Fruit fly (Drosophila melanogaster) whole organism, embryonic: Measurements from ENCODE around the gene ec.
A peak's percentile ranks its signal among the peaks of the same experiment; 100 is the strongest.

ENCODE experiments used
- Atf6 ChIP-seq: fragments of 200-800 bp; sonication (Bioruptor generic); IDR thresholded peaks from 2 replicates; pipeline ENCODE4 v1.3.6; 2022; ENCODE audit warnings: missing biosample characterization, missing genetic modification characterization
- Awh ChIP-seq: fragments of 200-800 bp; sonication (Bioruptor generic); IDR thresholded peaks from 2 replicates; pipeline ENCODE4, ENCODE4 v1.3.6; 2022; ENCODE audit warnings: missing biosample characterization, missing genetic modification characterization
- BtbVII ChIP-seq: fragments of 200-800 bp; sonication (Bioruptor generic); optimal IDR thresholded peaks from 3 replicates; lab custom pipeline; 2017; ENCODE audit warnings: missing biosample characterization, mild to moderate bottlenecking, missing genetic modification characterization
- CG10565 ChIP-seq: fragments of 200-800 bp; sonication (Bioruptor generic); optimal IDR thresholded peaks from 3 replicates; lab custom pipeline; 2016; ENCODE audit warnings: missing biosample characterization, mild to moderate bottlenecking, missing genetic modification characterization
- CG11247 ChIP-seq: fragments of 200-800 bp; sonication (Bioruptor generic); IDR thresholded peaks from 2 replicates; pipeline ENCODE4 v1.3.6; 2022; ENCODE audit warnings: missing biosample characterization, missing genetic modification characterization
- CG11398 ChIP-seq: fragments of 200-800 bp; sonication (Bioruptor generic); optimal IDR thresholded peaks from 2 replicates; lab custom pipeline; 2016; ENCODE audit warnings: missing biosample characterization, missing genetic modification characterization
- CG12769 ChIP-seq: fragments of 200-800 bp; sonication (Bioruptor generic); optimal IDR thresholded peaks from 2 replicates; lab custom pipeline; 2019; ENCODE audit warnings: missing biosample characterization, mild to moderate bottlenecking, missing genetic modification characterization, moderate library complexity
- CG14014 ChIP-seq: fragments of 200-800 bp; sonication (Bioruptor generic); IDR thresholded peaks from 2 replicates; pipeline ENCODE4 v1.3.6; 2022; ENCODE audit warnings: missing biosample characterization, missing genetic modification characterization
- CG15479 ChIP-seq: fragments of 200-800 bp; sonication (Bioruptor generic); optimal IDR thresholded peaks from 3 replicates; lab custom pipeline; 2019; ENCODE audit warnings: missing biosample characterization, mild to moderate bottlenecking, missing genetic modification characterization, moderate library complexity
- CG15696 ChIP-seq: fragments of 200-800 bp; sonication (Bioruptor generic); optimal IDR thresholded peaks from 2 replicates; lab custom pipeline; 2019; ENCODE audit warnings: missing biosample characterization, mild to moderate bottlenecking, missing genetic modification characterization, moderate library complexity
- CG1602 ChIP-seq: fragments of 200-800 bp; sonication (Bioruptor generic); optimal IDR thresholded peaks from 3 replicates; lab custom pipeline; 2016; ENCODE audit warnings: missing biosample characterization, missing genetic modification characterization
- CG16863 ChIP-seq: fragments of 200-800 bp; sonication (Bioruptor generic); optimal IDR thresholded peaks from 3 replicates; lab custom pipeline; 2016; ENCODE audit warnings: missing biosample characterization, missing genetic modification characterization
- CG17359 ChIP-seq: fragments of 200-800 bp; sonication (Bioruptor generic); optimal IDR thresholded peaks from 3 replicates; lab custom pipeline; 2018; ENCODE audit warnings: missing biosample characterization, mild to moderate bottlenecking, missing genetic modification characterization, moderate library complexity
- CG2712 ChIP-seq: fragments of 200-800 bp; optimal IDR thresholded peaks from 3 replicates; lab custom pipeline; 2019; ENCODE audit warnings: missing biosample characterization, mild to moderate bottlenecking, missing genetic modification characterization, moderate library complexity
- CG3407 ChIP-seq: fragments of 200-800 bp; sonication (Bioruptor generic); optimal IDR thresholded peaks from 2 replicates; lab custom pipeline; 2018; ENCODE audit warnings: missing biosample characterization, mild to moderate bottlenecking, missing genetic modification characterization
- CG34224 ChIP-seq: fragments of 200-800 bp; sonication (Bioruptor generic); IDR thresholded peaks from 3 replicates; pipeline ENCODE4 v1.3.6; 2022; ENCODE audit warnings: missing biosample characterization, missing genetic modification characterization; ENCODE audit not compliant: partially characterized antibody
- CG34376 ChIP-seq: fragments of 200-800 bp; sonication (Bioruptor generic); optimal IDR thresholded peaks from 2 replicates; lab custom pipeline; 2018; ENCODE audit warnings: missing biosample characterization, mild to moderate bottlenecking, missing genetic modification characterization
- CG4328 ChIP-seq: fragments of 200-800 bp; sonication (Bioruptor generic); optimal IDR thresholded peaks from 3 replicates; lab custom pipeline; 2017; ENCODE audit warnings: missing biosample characterization, missing genetic modification reagents, missing genetic modification characterization
- CG5180 ChIP-seq: fragments of 200-800 bp; sonication (Bioruptor generic); optimal IDR thresholded peaks from 3 replicates; lab custom pipeline; 2017; ENCODE audit warnings: missing biosample characterization, missing genetic modification characterization, mild to moderate bottlenecking, moderate library complexity, missing genetic modification reagents
- CG6272 ChIP-seq: fragments of 200-800 bp; sonication (Bioruptor generic); IDR thresholded peaks from 2 replicates; pipeline ENCODE4 v1.3.6; 2022; ENCODE audit warnings: missing biosample characterization, missing genetic modification characterization
- CG6813 ChIP-seq: fragments of 200-800 bp; sonication (Bioruptor generic); optimal IDR thresholded peaks from 2 replicates; lab custom pipeline; 2017; ENCODE audit warnings: missing biosample characterization, missing genetic modification characterization, mild to moderate bottlenecking, moderate library complexity, missing genetic modification reagents
- CG7556 ChIP-seq: fragments of 200-800 bp; sonication (Bioruptor generic); optimal IDR thresholded peaks from 2 replicates; lab custom pipeline; 2017; ENCODE audit warnings: missing biosample characterization, mild to moderate bottlenecking, missing genetic modification characterization
- CrebB ChIP-seq: fragments of 200-800 bp; sonication (Bioruptor generic); optimal IDR thresholded peaks from 3 replicates; lab custom pipeline; 2018; ENCODE audit warnings: missing biosample characterization, mild to moderate bottlenecking, missing genetic modification characterization
- Dbx ChIP-seq: fragments of 200-800 bp; sonication (Bioruptor generic); IDR thresholded peaks from 3 replicates; pipeline ENCODE4 v1.3.6; 2022; ENCODE audit warnings: missing biosample characterization, missing genetic modification characterization
- Dfd ChIP-seq, 2 experiments: fragments of >200 bp; optimal IDR thresholded peaks; 2 replicates each; lab custom pipeline; 2017; ENCODE audit warnings: missing biosample characterization in 2 of 2, missing genetic modification characterization in 2 of 2
- Drgx ChIP-seq: fragments of 200-800 bp; sonication (Bioruptor generic); IDR thresholded peaks from 2 replicates; pipeline ENCODE4 v1.3.6; 2022; ENCODE audit warnings: missing biosample characterization, missing genetic modification characterization
- Oaz ChIP-seq: fragments of 200-800 bp; sonication (Bioruptor generic); IDR thresholded peaks from 2 replicates; pipeline ENCODE4 v1.3.6; 2022; ENCODE audit warnings: missing biosample characterization, missing genetic modification characterization
- Six4 ChIP-seq: fragments of 200-800 bp; sonication (Bioruptor generic); optimal IDR thresholded peaks from 2 replicates; lab custom pipeline; 2016; ENCODE audit warnings: missing biosample characterization, missing genetic modification characterization
- Sry-δ ChIP-seq: fragments of 200-800 bp; sonication (Bioruptor generic); optimal IDR thresholded peaks from 2 replicates; lab custom pipeline; 2016; ENCODE audit warnings: missing biosample characterization, missing genetic modification characterization
- Usf ChIP-seq: fragments of 200-800 bp; sonication (Bioruptor generic); optimal IDR thresholded peaks from 2 replicates; lab custom pipeline; 2017; ENCODE audit warnings: missing genotype, missing biosample characterization, missing genetic modification characterization
- YL-1 ChIP-seq: fragments of 200-800 bp; sonication (Bioruptor generic); optimal IDR thresholded peaks from 3 replicates; lab custom pipeline; 2017; ENCODE audit warnings: missing biosample characterization, mild to moderate bottlenecking, missing genetic modification characterization
- caup ChIP-seq: fragments of 200-800 bp; sonication (Bioruptor generic); optimal IDR thresholded peaks from 3 replicates; lab custom pipeline; 2017; ENCODE audit warnings: missing biosample characterization, mild to moderate bottlenecking, missing genetic modification characterization, moderate library complexity; ENCODE audit not compliant: severe bottlenecking
- chif ChIP-seq, 2 experiments: fragments of 200-800 bp; sonication (Bioruptor generic); optimal IDR thresholded peaks; 3 replicates each; lab custom pipeline; 2016; ENCODE audit warnings: missing biosample characterization in 2 of 2, missing genetic modification characterization in 2 of 2
- chm ChIP-seq: fragments of 200-800 bp; sonication (Bioruptor generic); IDR thresholded peaks from 2 replicates; pipeline ENCODE4 v1.3.6; 2022; ENCODE audit warnings: missing biosample characterization, missing genetic modification characterization
- ci ChIP-seq: fragments of 200-800 bp; sonication (Bioruptor generic); IDR thresholded peaks from 3 replicates; pipeline ENCODE4 v1.3.6; 2022; ENCODE audit warnings: missing biosample characterization, missing genetic modification characterization
- eyg ChIP-seq: fragments of 200-800 bp; sonication (Bioruptor generic); optimal IDR thresholded peaks from 3 replicates; lab custom pipeline; 2016; ENCODE audit warnings: missing biosample characterization, missing genetic modification characterization
- ken ChIP-seq: fragments of 200-800 bp; sonication (Bioruptor generic); IDR thresholded peaks from 3 replicates; pipeline ENCODE4 v1.3.6; 2022; ENCODE audit warnings: missing biosample characterization, missing genetic modification characterization
- nerfin-2 ChIP-seq: fragments of 200-800 bp; sonication (Bioruptor generic); IDR thresholded peaks from 2 replicates; pipeline ENCODE4 v1.3.6; 2022; ENCODE audit warnings: missing biosample characterization, missing genetic modification characterization; ENCODE audit not compliant: partially characterized antibody
- pros ChIP-seq: fragments of 200-800 bp; sonication (Bioruptor generic); optimal IDR thresholded peaks from 3 replicates; lab custom pipeline; 2019; ENCODE audit warnings: missing biosample characterization, mild to moderate bottlenecking, missing genetic modification characterization, moderate library complexity
- sima ChIP-seq: fragments of 200-800 bp; sonication (Bioruptor generic); optimal IDR thresholded peaks from 2 replicates; lab custom pipeline; 2016; ENCODE audit warnings: missing biosample characterization, missing genetic modification characterization
- slp2 ChIP-seq: fragments of 200-800 bp; sonication (Bioruptor generic); optimal IDR thresholded peaks from 2 replicates; lab custom pipeline; 2016; ENCODE audit warnings: missing biosample characterization, missing genetic modification characterization
- so ChIP-seq: fragments of 200-800 bp; sonication (Bioruptor generic); IDR thresholded peaks from 3 replicates; pipeline ENCODE4 v1.3.6; 2022; ENCODE audit warnings: missing biosample characterization, missing genetic modification characterization
- sob ChIP-seq: fragments of 200-800 bp; sonication (Bioruptor generic); IDR thresholded peaks from 2 replicates; pipeline ENCODE4 v1.3.6; 2022; ENCODE audit warnings: missing biosample characterization, missing genetic modification characterization
- sqz ChIP-seq: fragments of 200-800 bp; sonication (Bioruptor generic); optimal IDR thresholded peaks from 3 replicates; lab custom pipeline; 2018; ENCODE audit warnings: missing biosample characterization, mild to moderate bottlenecking, missing genetic modification characterization
- ttk ChIP-seq: fragments of 200-800 bp; sonication (Bioruptor generic); IDR thresholded peaks from 2 replicates; pipeline ENCODE4 v2.1.2; 2022; ENCODE audit warnings: missing biosample characterization, missing genetic modification characterization
- usp ChIP-seq: fragments of >200 bp; optimal IDR thresholded peaks from 2 replicates; lab custom pipeline; 2017; ENCODE audit warnings: missing biosample characterization, missing genetic modification characterization
- yki ChIP-seq: fragments of >200 bp; optimal IDR thresholded peaks from 3 replicates; lab custom pipeline; 2018
- z ChIP-seq: fragments of 200-800 bp; sonication (Bioruptor generic); IDR thresholded peaks from 3 replicates; pipeline ENCODE4 v1.3.6; 2022; ENCODE audit warnings: missing biosample characterization, missing genetic modification characterization
- zfh1 ChIP-seq: fragments of 200-800 bp; sonication (Bioruptor generic); IDR thresholded peaks from 3 replicates; pipeline ENCODE4 v1.3.6; 2022; ENCODE audit warnings: missing biosample characterization, missing genetic modification characterization

ec gene

DNA sequence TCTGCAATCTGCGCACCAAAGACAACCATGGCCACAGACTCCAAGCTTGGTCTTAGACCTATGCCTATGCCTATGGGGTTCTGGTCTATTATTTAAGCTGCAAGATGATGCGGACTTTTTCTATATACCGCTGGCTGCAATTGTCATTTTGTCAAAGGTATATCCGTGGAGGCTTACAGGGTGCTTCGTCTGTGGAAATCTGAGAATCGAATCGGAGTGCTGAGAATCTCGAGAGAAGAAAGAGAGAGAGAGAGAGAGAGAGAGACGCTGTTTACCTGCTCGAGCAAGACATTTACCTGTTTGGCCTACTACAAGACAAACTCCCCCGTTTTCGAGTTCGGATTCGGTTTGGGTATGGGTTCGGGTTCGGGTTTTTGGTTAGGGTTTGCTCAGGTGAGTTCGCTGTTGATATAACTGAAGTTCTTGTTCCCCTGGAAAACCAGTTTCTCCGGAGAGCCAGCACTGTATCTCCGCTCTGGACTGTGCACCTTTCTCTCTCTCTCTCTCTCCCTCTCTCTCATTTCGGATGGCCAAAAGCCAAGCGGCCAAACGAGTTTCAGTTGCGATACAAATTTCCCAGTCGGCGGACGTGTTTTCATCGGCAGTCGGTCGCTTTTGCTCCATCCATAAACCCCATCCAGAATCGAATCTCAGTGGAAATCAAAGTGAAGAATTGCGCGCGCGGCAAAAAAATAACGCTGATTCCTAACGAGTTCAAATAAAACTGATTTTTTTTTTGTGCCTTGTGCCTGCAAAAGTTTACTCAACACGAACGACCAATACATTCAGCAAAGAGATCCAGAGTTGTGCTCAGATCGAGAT is 34.1 kb downstream of the ec start:
- TF ChIP-seq Oaz (GFP tag; lab: Robert Waterston, UW) (no peak), so (GFP tag; lab: Robert Waterston, UW) (peak; percentile 56; the same call in 1 of the 3 replicates), eyg (GFP tag; lab: Kevin White, UChicago) (no peak), caup (GFP tag; lab: Kevin White, UChicago) (peak; percentile 31), YL-1 (GFP tag; lab: Kevin White, UChicago) (peak; percentile 3), CG11247 (GFP tag; lab: Robert Waterston, UW) (no peak), pros (GFP tag; lab: Kevin White, UChicago) (peak; percentile 96), Atf6 (peak; percentile 63), ken (GFP tag; lab: Robert Waterston, UW) (0 out of 3 replicates have a peak, but pooled peaks have one; percentile 24), Dfd (GFP tag; optimal IDR thresholded peaks at IDR 0.05; lab: Kevin White, UChicago) (no peak), usp (GFP tag; lab: Kevin White, UChicago) (no peak), chif (GFP tag; optimal IDR thresholded peaks at IDR 0.05; lab: Kevin White, UChicago) (peak in 1 of 2 experiments; percentile 20), CG15696 (peak; percentile 1), CG16863 (GFP tag; lab: Kevin White, UChicago) (peak; percentile 3), sqz (GFP tag; lab: Kevin White, UChicago) (peak; percentile 37), CG11398 (GFP tag; lab: Kevin White, UChicago) (peak; percentile 20), CG12769 (tag; lab: Kevin White, UChicago) (peak; percentile 96), nerfin-2 (GFP tag; lab: Robert Waterston, UW) (no peak), slp2 (no peak), yki (peak; percentile 72), CG14014 (peak; percentile 6; the same call in 1 of the 2 replicates), CrebB (peak; percentile 38), CG10565 (GFP tag; lab: Kevin White, UChicago) (no peak), Six4 (GFP tag; lab: Kevin White, UChicago) (peak; percentile 12), CG17359 (no peak), Awh (GFP tag; lab: Robert Waterston, UW) (0 out of 2 replicates have a peak, but pooled peaks have one; percentile 37), sima (GFP tag; lab: Kevin White, UChicago) (no peak), CG5180 (GFP tag; lab: Kevin White, UChicago) (peak; percentile 2), z (GFP tag; lab: Robert Waterston, UW) (0 out of 3 replicates have a peak, but pooled peaks have one; percentile 41), chm (GFP tag; lab: Robert Waterston, UW) (peak; percentile 63; the same call in 1 of the 2 replicates), ci (peak; percentile 75; the same call in 2 of the 3 replicates), CG4328 (GFP tag; lab: Kevin White, UChicago) (peak; percentile 33), CG3407 (GFP tag; lab: Kevin White, UChicago) (no peak), Sry-δ (no peak), Dbx (peak; percentile 44; the same call in 1 of the 3 replicates), zfh1 (0 out of 3 replicates have a peak, but pooled peaks have one; percentile 15), BtbVII (GFP tag; lab: Kevin White, UChicago) (peak; percentile 53), CG15479 (GFP tag; lab: Kevin White, UChicago) (peak; percentile 15), CG2712 (peak; percentile 5), CG1602 (GFP tag; lab: Kevin White, UChicago) (no peak), CG34376 (peak; percentile 52), ttk (GFP tag; lab: Robert Waterston, UW) (no peak), Usf (no peak), CG6813 (GFP tag; lab: Kevin White, UChicago) (peak; percentile 58), Drgx (0 out of 2 replicates have a peak, but pooled peaks have one; percentile 28), sob (0 out of 2 replicates have a peak, but pooled peaks have one; percentile 30), CG7556 (peak; percentile 12), CG34224 (GFP tag; lab: Robert Waterston, UW) (peak; percentile 46; the same call in 2 of the 3 replicates), CG6272 (GFP tag; lab: Robert Waterston, UW) (no peak)
